Worm (Caenorhabditis elegans) whole organism, L4 larva: ENCODE results near the gene ZC190.10.

ENCODE experiments used
- D1046.2 ChIP-seq: fragments of 200-800 bp; sonication (Bioruptor generic); IDR thresholded peaks from 2 replicates; pipeline ENCODE4 v1.3.6; 2022; ENCODE audit warnings: missing genetic modification characterization, missing compliant biosample characterization
- F10B5.3 ChIP-seq: sonication (generic microtip); optimal IDR thresholded peaks from 2 replicates; lab custom pipeline; 2016; ENCODE audit warnings: mild to moderate bottlenecking, missing genetic modification characterization, missing compliant biosample characterization
- F44E2.7 ChIP-seq: fragments of 200-800 bp; sonication (Bioruptor generic); IDR thresholded peaks from 2 replicates; pipeline ENCODE4 v2.1.2; 2022; ENCODE audit warnings: missing genetic modification characterization, missing compliant biosample characterization
- T20F7.1 ChIP-seq: fragments of 200-800 bp; sonication (Bioruptor generic); optimal IDR thresholded peaks from 2 replicates; lab custom pipeline; 2018; ENCODE audit warnings: mild to moderate bottlenecking, missing genetic modification characterization, missing compliant biosample characterization
- Y5F2A.4 ChIP-seq: fragments of 200-800 bp; sonication (Bioruptor generic); optimal IDR thresholded peaks from 2 replicates; lab custom pipeline; 2018; ENCODE audit warnings: mild to moderate bottlenecking, missing genetic modification characterization, missing compliant biosample characterization
- aha-1 ChIP-seq: fragments of 150-350 bp; peaks from one replicate; lab custom pipeline; 2014; ENCODE audit warnings: missing biosample characterization, missing genetic modification characterization
- aly-2 ChIP-seq: sonication (generic microtip); optimal IDR thresholded peaks from 2 replicates; lab custom pipeline; 2018; ENCODE audit warnings: missing biosample characterization, missing genetic modification characterization
- ama-1 ChIP-seq: fragments of 150-350 bp; optimal IDR thresholded peaks from 2 replicates; lab custom pipeline; 2014; ENCODE audit warnings: inconsistent platforms, mixed read lengths
- ceh-20 ChIP-seq: fragments of 200-800 bp; sonication (Bioruptor generic); IDR thresholded peaks from 2 replicates; pipeline ENCODE4 v1.3.6; 2022; ENCODE audit warnings: missing genetic modification reagents, missing genetic modification characterization, missing compliant biosample characterization
- ceh-82 ChIP-seq: sonication (generic microtip); optimal IDR thresholded peaks from 2 replicates; lab custom pipeline; 2017; ENCODE audit warnings: missing biosample characterization, missing genetic modification characterization
- ces-1 ChIP-seq: fragments of 150-350 bp; sonication (generic microtip); optimal IDR thresholded peaks from 4 replicates; lab custom pipeline; 2014; ENCODE audit warnings: missing biosample characterization, missing genetic modification reagents, missing genetic modification characterization
- ctbp-1 ChIP-seq: fragments of 200-800 bp; sonication (Bioruptor generic); IDR thresholded peaks from 2 replicates; pipeline ENCODE4 v1.3.6; 2022; ENCODE audit warnings: missing genetic modification reagents, missing genetic modification characterization, missing compliant biosample characterization
- daf-12 ChIP-seq: fragments of 150-350 bp; optimal IDR thresholded peaks from 2 replicates; lab custom pipeline; 2014; ENCODE audit warnings: missing biosample characterization, missing genetic modification reagents, missing genetic modification characterization
- daf-16 ChIP-seq, 3 experiments: sonication (generic microtip); optimal IDR thresholded peaks; 2 replicates each; lab custom pipeline; 2016 to 2017; ENCODE audit warnings: missing genetic modification characterization in 3 of 3, missing genetic modification reagents in 3 of 3, mild to moderate bottlenecking in 2 of 3, missing compliant biosample characterization in 2 of 3, missing biosample characterization in 1 of 3, moderate library complexity in 1 of 3
- daf-19 ChIP-seq: fragments of 200-800 bp; sonication (Bioruptor generic); conservative IDR thresholded peaks from 2 replicates; pipeline ENCODE4 v1.3.6; 2022; ENCODE audit warnings: missing genetic modification characterization, missing compliant biosample characterization
- daf-8 ChIP-seq: fragments of 200-800 bp; sonication (Bioruptor generic); IDR thresholded peaks from 2 replicates; pipeline ENCODE4 v1.3.6; 2022; ENCODE audit warnings: missing genetic modification characterization, missing compliant biosample characterization
- dmd-9 ChIP-seq: fragments of 200-800 bp; sonication (Bioruptor generic); IDR thresholded peaks from 2 replicates; pipeline ENCODE4 v1.3.6; 2022; ENCODE audit warnings: missing genetic modification reagents, missing genetic modification characterization, missing compliant biosample characterization
- dpl-1 ChIP-seq: fragments of 150-350 bp; optimal IDR thresholded peaks from 2 replicates; lab custom pipeline; 2014; ENCODE audit warnings: missing biosample characterization, missing genetic modification reagents, missing genetic modification characterization
- duxl-1 ChIP-seq: sonication (generic microtip); optimal IDR thresholded peaks from 2 replicates; lab custom pipeline; 2016; ENCODE audit warnings: mild to moderate bottlenecking, missing genetic modification characterization, moderate library complexity, missing compliant biosample characterization; ENCODE audit not compliant: poor library complexity
- egl-27 ChIP-seq: sonication (generic microtip); optimal IDR thresholded peaks from 3 replicates; lab custom pipeline; 2017; ENCODE audit warnings: missing biosample characterization, missing genetic modification reagents, missing genetic modification characterization
- fkh-10 ChIP-seq: fragments of 150-350 bp; optimal IDR thresholded peaks from 2 replicates; lab custom pipeline; 2014; ENCODE audit warnings: missing biosample characterization, missing genetic modification reagents, missing genetic modification characterization
- gei-8 ChIP-seq: fragments of 200-800 bp; sonication (Bioruptor generic); optimal IDR thresholded peaks from 2 replicates; lab custom pipeline; 2018; ENCODE audit warnings: mild to moderate bottlenecking, missing genetic modification characterization, missing compliant biosample characterization
- hif-1 ChIP-seq, 2 experiments: sonication (generic microtip); optimal IDR thresholded peaks; 2 replicates each; lab custom pipeline; 2016 to 2017; ENCODE audit warnings: missing compliant biosample characterization in 2 of 2, missing genetic modification characterization in 2 of 2, missing genetic modification reagents in 2 of 2, missing genotype in 2 of 2, mild to moderate bottlenecking in 1 of 2
- hlh-30 ChIP-seq: sonication (generic microtip); optimal IDR thresholded peaks from 2 replicates; lab custom pipeline; 2017; ENCODE audit warnings: antibody characterized with exemption, mild to moderate bottlenecking, missing genetic modification characterization, missing compliant biosample characterization; ENCODE audit not compliant: insufficient read depth
- lin-1 ChIP-seq: fragments of 200-800 bp; sonication (Bioruptor generic); IDR thresholded peaks from 2 replicates; pipeline ENCODE4 v1.3.6; 2022; ENCODE audit warnings: missing genetic modification reagents, missing genetic modification characterization, missing compliant biosample characterization
- lin-15B ChIP-seq: fragments of 150-350 bp; sonication (generic microtip); optimal IDR thresholded peaks from 3 replicates; lab custom pipeline; 2014; ENCODE audit warnings: missing biosample characterization, missing genetic modification characterization
- lsy-2 ChIP-seq, 2 experiments: fragments of 150-350 bp in 1 of 2; sonication (generic microtip) in 1 of 2; optimal IDR thresholded peaks; 2 replicates each; lab custom pipeline; 2014 to 2017; ENCODE audit warnings: missing biosample characterization in 2 of 2, missing genetic modification characterization in 2 of 2
- mdl-1 ChIP-seq, 2 experiments: fragments of 150-350 bp in 1 of 2; sonication (generic microtip) in 1 of 2; optimal IDR thresholded peaks; 2 replicates each; lab custom pipeline; 2014 to 2017; ENCODE audit warnings: missing biosample characterization in 2 of 2, missing genetic modification characterization in 2 of 2
- mes-2 ChIP-seq: sonication (generic microtip); optimal IDR thresholded peaks from 2 replicates; lab custom pipeline; 2016; ENCODE audit warnings: missing genotype, mild to moderate bottlenecking, missing genetic modification characterization, missing compliant biosample characterization; ENCODE audit not compliant: poor library complexity, severe bottlenecking
- mxl-2 ChIP-seq: fragments of 200-800 bp; sonication (Bioruptor generic); conservative IDR thresholded peaks from 2 replicates; pipeline ENCODE4 v1.3.6; 2022; ENCODE audit warnings: missing genetic modification reagents, missing genetic modification characterization, missing compliant biosample characterization
- nhr-11 ChIP-seq: fragments of 150-350 bp; optimal IDR thresholded peaks from 2 replicates; lab custom pipeline; 2014; ENCODE audit warnings: missing biosample characterization, missing genetic modification characterization
- nhr-237 ChIP-seq: sonication (generic microtip); optimal IDR thresholded peaks from 2 replicates; lab custom pipeline; 2017; ENCODE audit warnings: missing biosample characterization, missing genetic modification characterization
- nhr-28 ChIP-seq: fragments of 150-350 bp; optimal IDR thresholded peaks from 2 replicates; lab custom pipeline; 2014; ENCODE audit warnings: missing biosample characterization, missing genetic modification characterization
- nhr-42 ChIP-seq: fragments of 200-800 bp; sonication (Bioruptor generic); IDR thresholded peaks from 2 replicates; pipeline ENCODE4 v1.3.6; 2022; ENCODE audit warnings: missing genetic modification characterization, missing compliant biosample characterization
- nhr-48 ChIP-seq: sonication (generic microtip); optimal IDR thresholded peaks from 2 replicates; lab custom pipeline; 2016; ENCODE audit warnings: mild to moderate bottlenecking, missing genetic modification characterization, missing compliant biosample characterization
- nhr-76 ChIP-seq: fragments of 150-350 bp; optimal IDR thresholded peaks from 2 replicates; lab custom pipeline; 2014; ENCODE audit warnings: missing biosample characterization, missing genetic modification characterization
- pha-4 ChIP-seq, 2 experiments: fragments of 150-350 bp in 1 of 2; fragments of 200-800 bp in 1 of 2; sonication (Bioruptor generic) in 1 of 2; IDR thresholded peaks in 1 of 2; optimal IDR thresholded peaks in 1 of 2; 2 replicates each; pipeline versions ENCODE4 v1.3.6 to Lab custom; 2014 to 2022; ENCODE audit warnings: missing genetic modification characterization in 2 of 2, missing genetic modification reagents in 2 of 2, missing biosample characterization in 1 of 2, missing compliant biosample characterization in 1 of 2
- php-3 ChIP-seq: fragments of 200-800 bp; sonication (Bioruptor generic); IDR thresholded peaks from 2 replicates; pipeline ENCODE4 v1.3.6; 2022; ENCODE audit warnings: missing genetic modification reagents, missing genetic modification characterization, missing compliant biosample characterization
- rbr-2 ChIP-seq: sonication (generic microtip); optimal IDR thresholded peaks from 2 replicates; lab custom pipeline; 2016; ENCODE audit warnings: missing genotype, missing genetic modification characterization, missing compliant biosample characterization
- saeg-2 ChIP-seq: fragments of 200-800 bp; sonication (Bioruptor generic); IDR thresholded peaks from 2 replicates; pipeline ENCODE4 v1.3.6; 2022; ENCODE audit warnings: missing genetic modification reagents, missing genetic modification characterization, missing compliant biosample characterization
- set-16 ChIP-seq: fragments of 200-800 bp; sonication (Bioruptor generic); IDR thresholded peaks from 2 replicates; pipeline ENCODE4 v1.3.6; 2022; ENCODE audit warnings: missing genetic modification reagents, missing genetic modification characterization, missing compliant biosample characterization
- snpc-4 ChIP-seq: fragments of 150-350 bp; optimal IDR thresholded peaks from 2 replicates; lab custom pipeline; 2014; ENCODE audit warnings: missing biosample characterization, missing genetic modification characterization
- spr-1 ChIP-seq: sonication (generic microtip); optimal IDR thresholded peaks from 2 replicates; lab custom pipeline; 2016; ENCODE audit warnings: mild to moderate bottlenecking, missing genetic modification characterization, missing compliant biosample characterization
- unc-39 ChIP-seq: sonication (generic microtip); optimal IDR thresholded peaks from 2 replicates; lab custom pipeline; 2017; ENCODE audit warnings: missing biosample characterization, missing genetic modification characterization
- vab-7 ChIP-seq: fragments of 200-800 bp; sonication (Bioruptor generic); IDR thresholded peaks from 2 replicates; pipeline ENCODE4 v1.3.6; 2022; ENCODE audit warnings: missing genetic modification reagents, missing genetic modification characterization, missing compliant biosample characterization
- zag-1 ChIP-seq: fragments of 150-350 bp; optimal IDR thresholded peaks from 2 replicates; lab custom pipeline; 2014; ENCODE audit warnings: missing biosample characterization, missing genetic modification characterization
- zfp-3 ChIP-seq: fragments of 200-800 bp; sonication (Bioruptor generic); conservative IDR thresholded peaks from 2 replicates; pipeline ENCODE4 v1.3.6; 2022; ENCODE audit warnings: missing genetic modification reagents, missing genetic modification characterization, missing compliant biosample characterization
- zip-11 ChIP-seq: fragments of 200-800 bp; sonication (Bioruptor generic); IDR thresholded peaks from 2 replicates; pipeline ENCODE4 v1.3.6; 2022; ENCODE audit warnings: missing genetic modification characterization, missing compliant biosample characterization

ZC190.10 gene

DNA sequence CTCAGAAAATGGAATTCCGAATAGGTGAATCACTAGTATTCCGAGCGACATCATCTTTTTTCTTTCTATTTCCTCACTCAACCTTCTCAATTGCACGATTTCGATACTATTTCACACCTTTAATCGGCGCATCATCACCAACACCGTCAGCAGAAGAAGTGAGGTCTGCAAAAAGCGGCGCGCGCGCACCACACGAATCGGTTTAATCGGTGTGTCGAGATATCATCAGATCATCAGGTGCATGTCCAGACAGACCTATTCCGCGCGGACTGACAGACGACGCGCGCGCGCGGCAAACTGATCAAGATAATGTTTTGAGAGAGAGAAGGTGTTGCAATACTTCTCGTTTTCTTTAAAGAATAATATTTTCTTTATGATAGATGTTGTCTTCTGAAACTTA is 35.6 kb downstream of the ZC190.10 start (continued):
- TF ChIP-seq nhr-42 (no peak), saeg-2 (GFP tag; lab: Robert Waterston, UW) (no peak), gei-8 (GFP tag; lab: Kevin White, UChicago) (no peak), zfp-3 (GFP tag; lab: Robert Waterston, UW) (no peak), daf-12 (tag; lab: Kevin White, UChicago) (no peak), ceh-82 (tag; lab: Kevin White, UChicago) (no peak), daf-19 (no peak), fkh-10 (no peak), nhr-76 (tag; lab: Kevin White, UChicago) (no peak), aha-1 (tag; lab: Kevin White, UChicago) (peak; percentile 6), snpc-4 (tag; lab: Kevin White, UChicago) (no peak), nhr-28 (tag; lab: Kevin White, UChicago) (peak; percentile 8), hlh-30 (peak; percentile 62), zip-11 (no peak), dmd-9 (GFP tag; lab: Robert Waterston, UW) (no peak), mes-2 (tag; lab: Kevin White, UChicago) (peak; percentile 19), dpl-1 (no peak)
- TF ChIP-seq, all 104 proteins: peak for 9

ce11 chrV:8658577-8659362 is 37.3 kb downstream of the ZC190.10 start:
- TF ChIP-seq egl-27 (tag; lab: Kevin White, UChicago) (no peak), lin-15B (no peak), php-3 (GFP tag; lab: Robert Waterston, UW) (no peak), rbr-2 (tag; lab: Kevin White, UChicago) (no peak), pha-4 (GFP tag; IDR thresholded peaks at IDR 0.05; lab: Robert Waterston, UW) (no peak), pha-4 (tag; optimal IDR thresholded peaks at IDR 0.05; lab: Kevin White, UChicago) (peak; percentile 53), daf-16 (GFP tag; optimal IDR thresholded peaks at IDR 0.05; lab: Kevin White, UChicago) (no peak), daf-16 (tag; optimal IDR thresholded peaks at IDR 0.05; lab: Kevin White, UChicago) (peak; percentile 41), aly-2 (no peak), unc-39 (tag; lab: Kevin White, UChicago) (no peak), F10B5.3 (tag; lab: Kevin White, UChicago) (no peak), Y5F2A.4 (GFP tag; lab: Kevin White, UChicago) (no peak), T20F7.1 (GFP tag; lab: Kevin White, UChicago) (no peak), hif-1 (tag; optimal IDR thresholded peaks at IDR 0.05; lab: Kevin White, UChicago) (no peak), D1046.2 (GFP tag; lab: Robert Waterston, UW) (no peak), mdl-1 (tag; optimal IDR thresholded peaks at IDR 0.05; lab: Kevin White, UChicago) (peak; percentile 21 to 65), spr-1 (tag; lab: Kevin White, UChicago) (no peak), aha-1 (tag; lab: Kevin White, UChicago) (peak; percentile 56), nhr-11 (peak; percentile 42), mxl-2 (GFP tag; lab: Robert Waterston, UW) (no peak), vab-7 (GFP tag; lab: Robert Waterston, UW) (no peak), daf-8 (GFP tag; lab: Robert Waterston, UW) (no peak), dpl-1 (no peak), nhr-28 (tag; lab: Kevin White, UChicago) (peak; percentile 26), nhr-237 (tag; lab: Kevin White, UChicago) (no peak), lin-1 (no peak), set-16 (GFP tag; lab: Robert Waterston, UW) (no peak), lsy-2 (tag; optimal IDR thresholded peaks at IDR 0.05; lab: Kevin White, UChicago) (peak in 1 of 2 experiments; percentile 22), nhr-48 (tag; lab: Kevin White, UChicago) (peak; percentile 14), zag-1 (tag; lab: Kevin White, UChicago) (no peak), nhr-42 (no peak), F44E2.7 (GFP tag; lab: Robert Waterston, UW) (no peak), ces-1 (no peak), ama-1 (lab: Kevin White, UChicago) (no peak), daf-19 (no peak), ctbp-1 (no peak), duxl-1 (tag; lab: Kevin White, UChicago) (no peak), ceh-20 (GFP tag; lab: Robert Waterston, UW) (peak; percentile 57; the same call in 1 of the 2 replicates), gei-8 (GFP tag; lab: Kevin White, UChicago) (peak; percentile 0)
